Worm (Caenorhabditis elegans) whole organism, L4/young adult: Measurements from ENCODE around the gene cdr-2.

Source experiments
- W03F9.2 ChIP-seq: fragments of 150-350 bp; optimal IDR thresholded peaks from 2 replicates; lab custom pipeline; 2014; ENCODE audit warnings: missing biosample characterization, missing genetic modification characterization
- dao-5 ChIP-seq: sonication (generic microtip); optimal IDR thresholded peaks from 2 replicates; lab custom pipeline; 2016; ENCODE audit warnings: missing genotype, missing genetic modification characterization, moderate library complexity, missing compliant biosample characterization
- him-1 ChIP-seq: sonication (generic microtip); optimal IDR thresholded peaks from 2 replicates; lab custom pipeline; 2016; ENCODE audit warnings: missing genotype, missing genetic modification reagents, missing genetic modification characterization, missing compliant biosample characterization

The cdr-2 gene

ce11 chrV:12418292-12418691 lies 2.8 kb upstream of the cdr-2 start, which contains the start of gene C54D10.3:
C54D10.3 (plus strand) TSS chrV:12418592.
- TF ChIP-seq dao-5 (tag; lab: Kevin White, UChicago) (no peak), him-1 (tag; lab: Kevin White, UChicago) (no peak), W03F9.2 (tag; lab: Kevin White, UChicago) (no peak)

DNA sequence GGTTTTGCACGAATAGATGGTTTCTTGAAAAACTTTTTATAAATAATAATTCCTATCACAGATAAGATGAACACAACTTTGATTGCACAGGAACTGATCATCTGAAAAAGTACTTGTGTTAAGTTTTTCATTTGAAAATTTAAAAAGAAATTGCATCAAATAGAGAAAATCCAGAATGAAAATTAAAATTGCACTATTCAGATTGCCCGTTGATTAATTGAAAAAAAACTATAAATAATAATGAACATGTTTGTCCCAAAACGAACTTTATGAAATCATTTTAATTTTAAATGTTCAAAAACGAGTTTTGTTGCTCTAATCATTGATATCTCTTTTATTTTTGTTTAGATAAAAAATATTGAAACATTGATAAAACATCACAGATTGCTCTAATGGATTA lies 1.8 kb upstream of the cdr-2 start, which contains the start of gene cdr-3:
Gene cdr-3, minus strand, starts transcription at position 101 of the 400 bp plus-strand sequence.
- TF ChIP-seq dao-5 (tag; lab: Kevin White, UChicago), result no peak
- TF ChIP-seq W03F9.2 (tag; lab: Kevin White, UChicago), result no peak
- no peak for TF ChIP-seq him-1 (tag; lab: Kevin White, UChicago)

ce11 chrV:12414362-12414761 lies 1.1 kb downstream of the cdr-2 start:
- TF ChIP-seq him-1 (tag; lab: Kevin White, UChicago), result no peak
- no peak for TF ChIP-seq dao-5 (tag; lab: Kevin White, UChicago)
- no peak for TF ChIP-seq W03F9.2 (tag; lab: Kevin White, UChicago)

- TF ChIP-seq W03F9.2 (tag; lab: Kevin White, UChicago), result no peak
- no peak for TF ChIP-seq him-1 (tag; lab: Kevin White, UChicago)
- no peak for TF ChIP-seq dao-5 (tag; lab: Kevin White, UChicago)
Observed at ce11 chrV:12413651-12414114, 1.8 kb downstream of the cdr-2 start, which contains the start of gene cdr-6. cdr-6 (minus strand) TSS chrV:12413701.

DNA sequence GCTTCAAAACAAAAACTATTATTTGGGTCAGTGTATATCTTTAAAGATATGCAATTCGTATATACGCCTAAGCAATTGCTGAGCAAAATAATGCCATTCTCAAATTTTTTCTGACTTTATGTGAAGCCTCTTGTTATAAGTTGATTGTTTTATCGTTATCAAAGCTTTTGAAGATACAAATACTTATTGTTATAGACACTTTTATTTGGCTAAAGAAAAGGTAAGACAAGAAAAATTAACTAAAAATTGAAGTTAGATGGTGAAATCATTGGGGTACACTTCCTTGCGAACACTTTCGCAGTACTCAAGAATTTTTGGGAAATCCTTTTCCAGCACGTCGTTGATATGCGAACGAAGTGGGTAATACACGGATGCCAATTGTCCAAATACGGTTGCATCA lies 3.2 kb downstream of the cdr-2 start:
- no peak for TF ChIP-seq him-1 (tag; lab: Kevin White, UChicago)
- TF ChIP-seq W03F9.2 (tag; lab: Kevin White, UChicago), result no peak
- no peak for TF ChIP-seq dao-5 (tag; lab: Kevin White, UChicago)

ce11 chrV:12411909-12412308 lies 3.6 kb downstream of the cdr-2 start, which contains the start of gene cdr-7:
cdr-7 (minus strand) TSS chrV:12412113.
- TF ChIP-seq him-1 (tag; lab: Kevin White, UChicago), result no peak
- no peak for TF ChIP-seq W03F9.2 (tag; lab: Kevin White, UChicago)
- no peak for TF ChIP-seq dao-5 (tag; lab: Kevin White, UChicago)

ce11 chrV:12410416-12411001 lies 5.0 kb downstream of the cdr-2 start, which contains the start of gene hrg-2:
hrg-2 (minus strand) TSS chrV:12410513.
- no peak for TF ChIP-seq dao-5 (tag; lab: Kevin White, UChicago)
- no peak for TF ChIP-seq him-1 (tag; lab: Kevin White, UChicago)
- TF ChIP-seq W03F9.2 (tag; lab: Kevin White, UChicago), result no peak

DNA sequence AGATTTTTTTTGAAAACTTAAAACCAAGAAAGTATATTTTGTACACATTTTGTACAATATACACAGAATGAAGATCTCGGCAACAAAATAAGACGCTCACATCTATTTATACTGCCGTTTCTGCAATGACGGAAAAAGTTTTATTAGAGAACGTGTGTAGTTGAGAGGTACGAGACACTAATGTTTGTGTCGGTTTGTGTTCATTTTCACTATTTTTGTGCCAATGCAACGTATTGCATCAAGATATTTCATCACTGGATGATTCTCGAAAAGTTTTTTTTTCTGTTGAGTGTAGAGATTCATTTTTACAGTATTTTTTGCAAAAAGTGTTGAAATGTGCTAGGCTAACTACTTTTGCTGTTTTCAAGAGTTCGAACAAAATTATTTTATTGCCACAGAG lies 6.5 kb downstream of the cdr-2 start:
- TF ChIP-seq W03F9.2 (tag; lab: Kevin White, UChicago) (no peak), dao-5 (tag; lab: Kevin White, UChicago) (no peak), him-1 (tag; lab: Kevin White, UChicago) (no peak)

DNA sequence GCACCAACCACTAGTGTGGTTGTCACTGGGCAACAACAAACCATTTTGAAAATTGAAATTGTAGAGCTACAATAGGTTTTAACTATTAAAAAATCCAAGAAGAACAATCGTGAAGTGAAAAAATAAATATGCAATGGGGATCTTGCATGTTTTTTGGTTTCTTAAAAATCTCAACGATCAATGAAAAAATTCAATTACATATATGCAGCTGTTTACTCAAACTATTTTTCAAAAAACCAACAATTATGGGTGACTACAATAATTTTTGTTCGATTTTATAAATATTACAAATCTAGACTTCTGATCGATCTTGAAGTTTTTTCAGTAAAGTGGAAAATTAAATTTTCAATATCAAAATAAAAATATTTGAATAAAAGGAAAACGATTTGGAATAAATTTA lies 7.0 kb downstream of the cdr-2 start, which contains the start of gene cdr-4:
Gene cdr-4, minus strand, starts transcription at position 101 of the 400 bp plus-strand sequence.
- TF ChIP-seq dao-5 (tag; lab: Kevin White, UChicago) (no peak), W03F9.2 (tag; lab: Kevin White, UChicago) (no peak), him-1 (tag; lab: Kevin White, UChicago) (no peak)

DNA sequence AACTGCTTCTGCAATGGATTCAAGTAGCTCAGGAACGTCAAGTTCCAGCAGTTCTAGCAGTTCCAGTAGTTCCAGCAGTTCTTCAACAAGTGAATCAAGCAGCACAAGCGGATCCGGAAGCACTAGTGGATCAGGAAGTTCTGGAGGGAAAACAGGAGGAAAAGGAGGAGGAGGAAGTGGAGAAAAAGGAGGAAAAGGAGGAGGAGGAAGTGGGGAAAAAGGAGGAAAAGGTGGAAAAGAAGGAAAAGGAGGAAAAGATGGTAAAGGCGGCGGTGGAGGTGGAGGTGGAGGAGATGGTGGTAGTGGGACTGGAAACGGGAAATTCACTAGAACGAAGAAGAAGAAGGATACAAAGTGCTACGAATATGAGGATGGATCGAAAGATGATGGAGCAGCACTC lies 9.0 kb downstream of the cdr-2 start:
- no peak for TF ChIP-seq him-1 (tag; lab: Kevin White, UChicago)
- no peak for TF ChIP-seq dao-5 (tag; lab: Kevin White, UChicago)

- TF ChIP-seq him-1 (tag; lab: Kevin White, UChicago) (no peak), dao-5 (tag; lab: Kevin White, UChicago) (no peak), W03F9.2 (tag; lab: Kevin White, UChicago) (no peak)
Observed at ce11 chrV:12405929-12406328, 9.6 kb downstream of the cdr-2 start, which contains the start of gene K01D12.10. K01D12.10 (plus strand) TSS chrV:12406229.

- no peak for TF ChIP-seq W03F9.2 (tag; lab: Kevin White, UChicago)
- TF ChIP-seq dao-5 (tag; lab: Kevin White, UChicago), result no peak
- TF ChIP-seq him-1 (tag; lab: Kevin White, UChicago), result no peak
Observed at ce11 chrV:12404544-12404943, 11.0 kb downstream of the cdr-2 start, which contains the start of gene K01D12.9. K01D12.9 (minus strand) TSS chrV:12404644.

ce11 chrV:12402355-12402754 lies 13.2 kb downstream of the cdr-2 start, which contains the start of gene K01D12.8:
K01D12.8 (plus strand) TSS chrV:12402655.
- TF ChIP-seq him-1 (tag; lab: Kevin White, UChicago), result no peak
- no peak for TF ChIP-seq dao-5 (tag; lab: Kevin White, UChicago)
- TF ChIP-seq W03F9.2 (tag; lab: Kevin White, UChicago), result no peak
